Fruit fly (Drosophila melanogaster) Kc167 (cell line): ENCODE measurements around the gene vvl.

Experiments
- Myc ChIP-seq: fragments of >200 bp; optimal IDR thresholded peaks from 2 replicates; lab custom pipeline; 2017; ENCODE audit warnings: missing external identifiers
- Sin3A ChIP-seq: fragments of >200 bp; optimal IDR thresholded peaks from 2 replicates; lab custom pipeline; 2018; ENCODE audit warnings: missing external identifiers
- h ChIP-seq: fragments of >200 bp; optimal IDR thresholded peaks from 3 replicates; lab custom pipeline; 2018; ENCODE audit warnings: missing external identifiers
- insv ChIP-seq: fragments of >200 bp; optimal IDR thresholded peaks from 3 replicates; lab custom pipeline; 2018; ENCODE audit warnings: missing external identifiers
- psq ChIP-seq: fragments of >200 bp; optimal IDR thresholded peaks from 2 replicates; lab custom pipeline; 2017; ENCODE audit warnings: missing external identifiers
- ttk ChIP-seq: sonication (Bioruptor generic); optimal IDR thresholded peaks from 2 replicates; lab custom pipeline; 2017; ENCODE audit warnings: missing external identifiers

The vvl gene

dm6 chr3L:6802519-6802918 lies 12.6 kb downstream of the vvl start:
- TF ChIP-seq insv (no peak), Myc (lab: Kevin White, UChicago) (no peak), psq (no peak), Sin3A (lab: Kevin White, UChicago) (no peak), h (no peak), ttk (lab: Kevin White, UChicago) (no peak)

- TF ChIP-seq Myc (lab: Kevin White, UChicago) (no peak), insv (no peak)
These were observed 14.1 kb downstream of the vvl start for dm6 chr3L:6804093-6804492.

- TF ChIP-seq Myc (lab: Kevin White, UChicago) = no peak
- TF ChIP-seq ttk (lab: Kevin White, UChicago) = no peak
- no peak for TF ChIP-seq insv
- no peak for TF ChIP-seq psq
- no peak for TF ChIP-seq h
- no peak for TF ChIP-seq Sin3A (lab: Kevin White, UChicago)
These were observed 17.3 kb downstream of the vvl start for dm6 chr3L:6806981-6807955.

dm6 chr3L:6809396-6809795 lies 19.4 kb downstream of the vvl start:
- TF ChIP-seq Sin3A (lab: Kevin White, UChicago) = no peak
- TF ChIP-seq Myc (lab: Kevin White, UChicago) = no peak
- no peak for TF ChIP-seq h
- no peak for TF ChIP-seq ttk (lab: Kevin White, UChicago)
- TF ChIP-seq insv = no peak
- TF ChIP-seq psq = no peak

dm6 chr3L:6811106-6811505 lies 21.1 kb downstream of the vvl start:
- no peak for TF ChIP-seq Myc (lab: Kevin White, UChicago)
- TF ChIP-seq ttk (lab: Kevin White, UChicago) = no peak
- TF ChIP-seq psq = no peak
- TF ChIP-seq Sin3A (lab: Kevin White, UChicago) = no peak
- TF ChIP-seq insv = no peak
- no peak for TF ChIP-seq h

dm6 chr3L:6812792-6813330 lies 22.9 kb downstream of the vvl start:
- TF ChIP-seq ttk (lab: Kevin White, UChicago) (no peak), Sin3A (lab: Kevin White, UChicago) (no peak), insv (no peak)

dm6 chr3L:6813694-6814093 lies 23.7 kb downstream of the vvl start:
- no peak for TF ChIP-seq ttk (lab: Kevin White, UChicago)
- TF ChIP-seq h = no peak
- TF ChIP-seq Myc (lab: Kevin White, UChicago) = no peak
- TF ChIP-seq Sin3A (lab: Kevin White, UChicago) = no peak
- no peak for TF ChIP-seq insv
- no peak for TF ChIP-seq psq

dm6 chr3L:6816230-6816629 lies 26.3 kb downstream of the vvl start:
- TF ChIP-seq Myc (lab: Kevin White, UChicago) = no peak
- no peak for TF ChIP-seq ttk (lab: Kevin White, UChicago)
- no peak for TF ChIP-seq psq
- TF ChIP-seq Sin3A (lab: Kevin White, UChicago) = no peak
- no peak for TF ChIP-seq h
- TF ChIP-seq insv = no peak

- TF ChIP-seq h = no peak
- TF ChIP-seq ttk (lab: Kevin White, UChicago) = no peak
- TF ChIP-seq psq = no peak
- TF ChIP-seq insv = no peak
- no peak for TF ChIP-seq Myc (lab: Kevin White, UChicago)
- TF ChIP-seq Sin3A (lab: Kevin White, UChicago) = no peak
These were observed 26.9 kb downstream of the vvl start for dm6 chr3L:6816872-6817271.

- TF ChIP-seq ttk (lab: Kevin White, UChicago) (no peak), psq (no peak), insv (no peak), h (no peak), Myc (lab: Kevin White, UChicago) (no peak), Sin3A (lab: Kevin White, UChicago) (no peak)
These were observed 28.0 kb downstream of the vvl start for dm6 chr3L:6817980-6818379.

- no peak for TF ChIP-seq h
- TF ChIP-seq ttk (lab: Kevin White, UChicago) = no peak
- no peak for TF ChIP-seq insv
- no peak for TF ChIP-seq Myc (lab: Kevin White, UChicago)
- no peak for TF ChIP-seq Sin3A (lab: Kevin White, UChicago)
- TF ChIP-seq psq = no peak
These were observed 31.0 kb downstream of the vvl start for dm6 chr3L:6820767-6821587.

dm6 chr3L:6822735-6823134 lies 32.8 kb downstream of the vvl start:
- TF ChIP-seq psq = no peak
- TF ChIP-seq Sin3A (lab: Kevin White, UChicago) = no peak
- no peak for TF ChIP-seq ttk (lab: Kevin White, UChicago)
- TF ChIP-seq insv = no peak
- no peak for TF ChIP-seq h
- TF ChIP-seq Myc (lab: Kevin White, UChicago) = no peak
